Fruit fly (Drosophila melanogaster): ENCODE results near the gene CtIP.

The CtIP gene

dm6 chr3L:20395257-20395909, 40.7 kb upstream of the CtIP start (continued):
- TF ChIP-seq tio (GFP tag; optimal IDR thresholded peaks at IDR 0.05): peak; percentile 24
- TF ChIP-seq Fer2 (tag; optimal IDR thresholded peaks at IDR 0.05): no peak
- no peak for TF ChIP-seq CG1233 (GFP tag; optimal IDR thresholded peaks at IDR 0.05)
- TF ChIP-seq scrt (GFP tag; optimal IDR thresholded peaks at IDR 0.05): no peak
- TF ChIP-seq CG2202 (tag; optimal IDR thresholded peaks at IDR 0.05): no peak
- peak; percentile 79 for TF ChIP-seq Hmr (GFP tag; optimal IDR thresholded peaks at IDR 0.05)
- no peak for TF ChIP-seq CG4707 (GFP tag; optimal IDR thresholded peaks at IDR 0.05)
- peak; percentile 57 for TF ChIP-seq CG12659 (GFP tag; optimal IDR thresholded peaks at IDR 0.05)
- peak; percentile 90 for TF ChIP-seq CG10543 (GFP tag; optimal IDR thresholded peaks at IDR 0.05)
- TF ChIP-seq CG7372 (GFP tag; IDR thresholded peaks at IDR 0.05): no peak
- TF ChIP-seq nau (GFP tag; optimal IDR thresholded peaks at IDR 0.05): no peak
- 0 out of 3 replicates have a peak, but pooled peaks have one; percentile 37 for TF ChIP-seq Mrtf (GFP tag; IDR thresholded peaks at IDR 0.05)
- TF ChIP-seq CG7357 (GFP tag; IDR thresholded peaks at IDR 0.05): no peak
- TF ChIP-seq Jarid2 (GFP tag; optimal IDR thresholded peaks at IDR 0.05): no peak
- TF ChIP-seq CG12299 (tag; optimal IDR thresholded peaks at IDR 0.05): no peak
- peak; percentile 72 for TF ChIP-seq HmgZ (tag; optimal IDR thresholded peaks at IDR 0.05)
- TF ChIP-seq CG8388 (GFP tag; optimal IDR thresholded peaks at IDR 0.05): no peak
- TF ChIP-seq Ets65A (GFP tag): peak; percentile 31
- TF ChIP-seq nom (GFP tag; optimal IDR thresholded peaks at IDR 0.05): no peak
- TF ChIP-seq danr (GFP tag; IDR thresholded peaks at IDR 0.05): no peak
- TF ChIP-seq CG15514 (GFP tag; optimal IDR thresholded peaks at IDR 0.05): peak; percentile 38
- TF ChIP-seq sr (GFP tag; IDR thresholded peaks at IDR 0.05): no peak
- TF ChIP-seq CG17359 (tag; optimal IDR thresholded peaks at IDR 0.05): no peak
- no peak for TF ChIP-seq CG10267 (tag; optimal IDR thresholded peaks at IDR 0.05)
- TF ChIP-seq CG3726 (GFP tag; IDR thresholded peaks at IDR 0.05): no peak
- no peak for TF ChIP-seq dmrt11E (tag; optimal IDR thresholded peaks at IDR 0.05)
- TF ChIP-seq mam (GFP tag; optimal IDR thresholded peaks at IDR 0.05): peak; percentile 58
- peak; percentile 36 for TF ChIP-seq CG12071 (GFP tag; optimal IDR thresholded peaks at IDR 0.05)
- peak; percentile 48 for TF ChIP-seq Hr3 (GFP tag; optimal IDR thresholded peaks at IDR 0.05)
- peak; percentile 30 for TF ChIP-seq CG17385 (GFP tag; optimal IDR thresholded peaks at IDR 0.05)
- TF ChIP-seq MTF-1 (GFP tag; optimal IDR thresholded peaks at IDR 0.05; ENCODE audit: borderline replicate concordance): no peak
- TF ChIP-seq Side (GFP tag; optimal IDR thresholded peaks at IDR 0.05): no peak
- TF ChIP-seq H15 (GFP tag; IDR thresholded peaks at IDR 0.05): no peak
- no peak for TF ChIP-seq p53 (GFP tag; optimal IDR thresholded peaks at IDR 0.05)
- TF ChIP-seq CHES-1-like (GFP tag; optimal IDR thresholded peaks at IDR 0.05): no peak
- no peak for TF ChIP-seq CG12236 (GFP tag; optimal IDR thresholded peaks at IDR 0.05)
- no peak for TF ChIP-seq Ravus (GFP tag; IDR thresholded peaks at IDR 0.05)
- TF ChIP-seq fd3F (GFP tag; optimal IDR thresholded peaks at IDR 0.05): peak; percentile 7
- TF ChIP-seq CG6272 (GFP tag; IDR thresholded peaks at IDR 0.05): no peak
- TF ChIP-seq CG11696 (GFP tag; IDR thresholded peaks at IDR 0.05): no peak
- TF ChIP-seq pros (GFP tag; optimal IDR thresholded peaks at IDR 0.05): no peak
- TF ChIP-seq CG1603 (tag; optimal IDR thresholded peaks at IDR 0.05): no peak
- peak; percentile 46 for TF ChIP-seq caup (GFP tag; optimal IDR thresholded peaks at IDR 0.05; ENCODE audit: severe bottlenecking)
- peak; percentile 3 for TF ChIP-seq CG10147 (GFP tag; optimal IDR thresholded peaks at IDR 0.05)
- TF ChIP-seq zfh1 (GFP tag; IDR thresholded peaks at IDR 0.05): no peak
- TF ChIP-seq cad (GFP tag; optimal IDR thresholded peaks at IDR 0.05): no peak
- no peak for TF ChIP-seq CG11247 (GFP tag; IDR thresholded peaks at IDR 0.05)
- TF ChIP-seq Taf1 (GFP tag; IDR thresholded peaks at IDR 0.05): no peak
- no peak; the same call in 2 of the 3 replicates for TF ChIP-seq CG11456 (GFP tag; IDR thresholded peaks at IDR 0.05)
- peak; percentile 90 for TF ChIP-seq CG2120 (GFP tag; optimal IDR thresholded peaks at IDR 0.05)
